Fruit fly (Drosophila melanogaster): ENCODE results near the gene Eig71Eb.

The Eig71Eb gene

DNA sequence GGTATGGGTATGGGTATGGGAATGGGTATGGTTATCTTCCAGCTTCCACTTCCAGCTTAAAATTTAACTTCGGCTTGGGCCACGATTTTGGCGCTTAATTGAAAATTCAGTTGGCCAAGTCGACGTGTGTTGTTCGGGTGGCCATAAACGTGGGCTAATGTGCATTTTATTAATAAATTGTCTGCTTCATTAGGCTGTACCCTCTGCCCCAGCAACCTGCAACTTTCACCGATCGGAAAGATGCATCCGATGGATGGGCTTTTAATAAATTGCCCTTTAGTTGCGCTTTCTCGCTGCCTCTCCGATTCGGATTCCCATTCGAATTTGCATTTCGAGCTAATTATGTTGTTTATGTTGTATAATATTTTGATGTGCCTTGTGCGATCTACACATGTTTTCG is 45.5 kb downstream of the Eig71Eb start:
- no peak for TF ChIP-seq Spps (tag; optimal IDR thresholded peaks at IDR 0.05)
- TF ChIP-seq CG8924 (tag; optimal IDR thresholded peaks at IDR 0.05), result no peak
- TF ChIP-seq Ssrp (tag; optimal IDR thresholded peaks at IDR 0.05), result no peak
- TF ChIP-seq oc (tag; optimal IDR thresholded peaks at IDR 0.05), result peak; percentile 80
- TF ChIP-seq cg (GFP tag; optimal IDR thresholded peaks at IDR 0.05), result no peak
- peak; percentile 85 for TF ChIP-seq abd-A (tag; optimal IDR thresholded peaks at IDR 0.05)
- TF ChIP-seq CG4282 (GFP tag; optimal IDR thresholded peaks at IDR 0.05), result no peak
- peak; percentile 54; the same call in 1 of the 2 replicates for TF ChIP-seq vvl (GFP tag; IDR thresholded peaks at IDR 0.05)
- 0 out of 3 replicates have a peak, but pooled peaks have one; percentile 42 for TF ChIP-seq otp (GFP tag; IDR thresholded peaks at IDR 0.05)
- no peak for TF ChIP-seq Bteb2 (GFP tag; optimal IDR thresholded peaks at IDR 0.05)
- no peak for TF ChIP-seq Stat92E (GFP tag; optimal IDR thresholded peaks at IDR 0.05)
- 0 out of 3 replicates have a peak, but pooled peaks have one; percentile 12 for TF ChIP-seq ci (GFP tag; IDR thresholded peaks at IDR 0.05)
- TF ChIP-seq nerfin-1 (tag; optimal IDR thresholded peaks at IDR 0.05), result no peak
- TF ChIP-seq pzg (GFP tag; optimal IDR thresholded peaks at IDR 0.05), result no peak
- TF ChIP-seq CG9215 (GFP tag; IDR thresholded peaks at IDR 0.05), result no peak
- TF ChIP-seq Pdp1 (GFP tag; optimal IDR thresholded peaks at IDR 0.05), result peak in 1 of 2 experiments; percentile 42
- TF ChIP-seq Vsx1 (GFP tag; optimal IDR thresholded peaks at IDR 0.05), result peak; percentile 51
- TF ChIP-seq CG12769 (tag; optimal IDR thresholded peaks at IDR 0.05), result peak; percentile 71
- TF ChIP-seq p53 (GFP tag; optimal IDR thresholded peaks at IDR 0.05), result no peak
- peak; percentile 37 for TF ChIP-seq sens (GFP tag)
- no peak for TF ChIP-seq NFAT (GFP tag; IDR thresholded peaks at IDR 0.05)
- TF ChIP-seq odd (GFP tag; optimal IDR thresholded peaks at IDR 0.05), result no peak
- no peak for TF ChIP-seq Kr (GFP tag; optimal IDR thresholded peaks at IDR 0.05)
- no peak for TF ChIP-seq CG8944 (GFP tag; optimal IDR thresholded peaks at IDR 0.05)
- TF ChIP-seq Dfd (GFP tag; optimal IDR thresholded peaks at IDR 0.05), result no peak
- TF ChIP-seq gsb-n (tag; optimal IDR thresholded peaks at IDR 0.05), result peak; percentile 55
- no peak for TF ChIP-seq Fer1 (GFP tag; optimal IDR thresholded peaks at IDR 0.05)
- TF ChIP-seq Blimp-1 (GFP tag; optimal IDR thresholded peaks at IDR 0.05), result peak; percentile 46
- TF ChIP-seq CG4730 (GFP tag; IDR thresholded peaks at IDR 0.05), result no peak
- no peak for TF ChIP-seq CG11696 (GFP tag; IDR thresholded peaks at IDR 0.05)
- no peak for TF ChIP-seq D (optimal IDR thresholded peaks at IDR 0.05)
- no peak for TF ChIP-seq D (GFP tag; optimal IDR thresholded peaks at IDR 0.05)
- no peak for TF ChIP-seq CG3407 (GFP tag; optimal IDR thresholded peaks at IDR 0.05)
- TF ChIP-seq CG13424 (tag; optimal IDR thresholded peaks at IDR 0.05), result no peak
- no peak for TF ChIP-seq ato (GFP tag; IDR thresholded peaks at IDR 0.05; ENCODE audit: partially characterized antibody)
- peak; percentile 95 for TF ChIP-seq Awh (GFP tag; IDR thresholded peaks at IDR 0.05)
- no peak for TF ChIP-seq CG3847 (GFP tag; IDR thresholded peaks at IDR 0.05)
- TF ChIP-seq fd3F (GFP tag; optimal IDR thresholded peaks at IDR 0.05), result no peak
- no peak for TF ChIP-seq D19B (GFP tag; optimal IDR thresholded peaks at IDR 0.05)
- TF ChIP-seq CG4707 (GFP tag; optimal IDR thresholded peaks at IDR 0.05), result no peak
- TF ChIP-seq br (optimal IDR thresholded peaks at IDR 0.05), result no peak
- TF ChIP-seq CG2678 (tag; optimal IDR thresholded peaks at IDR 0.05), result no peak

DNA sequence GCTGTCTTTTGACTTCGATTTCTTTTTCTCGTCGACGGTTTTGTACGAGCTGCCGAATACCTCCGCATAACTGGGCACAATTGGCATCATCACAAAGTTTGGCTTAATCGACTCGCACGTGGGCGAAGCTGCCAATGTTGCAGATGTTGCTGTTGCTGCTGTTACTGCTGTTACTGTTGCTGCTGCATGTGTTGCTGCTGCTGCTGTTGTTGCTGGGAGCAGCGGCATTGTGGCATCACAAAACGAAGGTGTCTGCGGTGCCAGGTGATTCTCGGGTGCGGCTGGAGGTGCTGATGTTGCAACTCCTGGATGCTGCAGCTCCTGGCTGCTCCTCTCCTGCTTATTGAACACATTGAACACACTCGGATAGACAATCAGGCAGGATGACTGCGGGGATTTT is 48.2 kb downstream of the Eig71Eb start:
- TF ChIP-seq Med (GFP tag) (peak; percentile 26), lmd (GFP tag; IDR thresholded peaks at IDR 0.05) (no peak), slbo (GFP tag; IDR thresholded peaks at IDR 0.05) (0 out of 2 replicates have a peak, but pooled peaks have one; percentile 13), Lpt (GFP tag; optimal IDR thresholded peaks at IDR 0.05) (no peak), chinmo (GFP tag; IDR thresholded peaks at IDR 0.05; ENCODE audit: partially characterized antibody) (0 out of 4 replicates have a peak, but pooled peaks have one; percentile 9), Ets65A (GFP tag) (peak; percentile 66)

All from whole organism, embryonic.